Worm (Caenorhabditis elegans) whole organism, early embryonic: Measurements from ENCODE around the gene Y11D7A.19.
"Not testable (repeated sequence)": the region's sequence is repeated elsewhere in the genome, so short reads cannot be mapped to it uniquely, and the experiment has no call there.

ENCODE experiments used
- B0310.2 ChIP-seq: sonication (generic microtip); optimal IDR thresholded peaks from 2 replicates; lab custom pipeline; 2016; ENCODE audit warnings: mild to moderate bottlenecking, missing genetic modification characterization, missing compliant biosample characterization
- F13C5.2 ChIP-seq: sonication (generic microtip); optimal IDR thresholded peaks from 2 replicates; lab custom pipeline; 2017; ENCODE audit warnings: mild to moderate bottlenecking, missing genetic modification characterization, inconsistent platforms, missing compliant biosample characterization
- aly-1 ChIP-seq: sonication (generic microtip); optimal IDR thresholded peaks from 2 replicates; lab custom pipeline; 2016; ENCODE audit warnings: missing genetic modification characterization, missing compliant biosample characterization
- ama-1 ChIP-seq: fragments of 150-350 bp; optimal IDR thresholded peaks from 2 replicates; lab custom pipeline; 2014
- ceh-13 ChIP-seq: fragments of 200-800 bp; sonication (Bioruptor generic); optimal IDR thresholded peaks from 2 replicates; lab custom pipeline; 2018; ENCODE audit warnings: mild to moderate bottlenecking, missing genetic modification characterization, missing compliant biosample characterization
- ceh-36 ChIP-seq: sonication (generic microtip); optimal IDR thresholded peaks from 2 replicates; lab custom pipeline; 2016; ENCODE audit warnings: missing genetic modification characterization, inconsistent platforms, missing compliant biosample characterization
- ets-7 ChIP-seq: sonication (generic microtip); optimal IDR thresholded peaks from 2 replicates; lab custom pipeline; 2016; ENCODE audit warnings: missing genotype, missing genetic modification characterization, missing compliant biosample characterization
- flt-1 ChIP-seq: fragments of 200-800 bp; sonication (Bioruptor generic); IDR thresholded peaks from 2 replicates; pipeline ENCODE4 v1.3.6; 2022; ENCODE audit warnings: missing genetic modification characterization, missing compliant biosample characterization
- hmbx-1 ChIP-seq: sonication (generic microtip); optimal IDR thresholded peaks from 2 replicates; lab custom pipeline; 2016; ENCODE audit warnings: mild to moderate bottlenecking, missing genetic modification characterization, missing compliant biosample characterization
- hmg-4 ChIP-seq: fragments of 200-800 bp; sonication (Bioruptor generic); optimal IDR thresholded peaks from 2 replicates; lab custom pipeline; 2018; ENCODE audit warnings: mild to moderate bottlenecking, missing genetic modification characterization, missing compliant biosample characterization
- hnd-1 ChIP-seq: sonication (generic microtip); optimal IDR thresholded peaks from 2 replicates; lab custom pipeline; 2016; ENCODE audit warnings: missing genetic modification characterization, missing compliant biosample characterization
- pes-1 ChIP-seq: fragments of 200-800 bp; sonication (Bioruptor generic); IDR thresholded peaks from 2 replicates; pipeline ENCODE4 v1.3.6; 2022; ENCODE audit warnings: missing genetic modification reagents, missing genetic modification characterization, missing compliant biosample characterization
- scrt-1 ChIP-seq: fragments of 200-800 bp; sonication (Bioruptor generic); IDR thresholded peaks from 2 replicates; pipeline ENCODE4 v1.3.6; 2022; ENCODE audit warnings: missing genetic modification characterization, missing compliant biosample characterization
- sea-1 ChIP-seq: fragments of 200-800 bp; sonication (Bioruptor generic); conservative IDR thresholded peaks from 2 replicates; pipeline ENCODE4 v1.3.6; 2022; ENCODE audit warnings: missing genetic modification characterization, missing compliant biosample characterization
- tbx-11 ChIP-seq: fragments of 200-800 bp; sonication (Bioruptor generic); IDR thresholded peaks from 2 replicates; pipeline ENCODE4 v1.3.6; 2022; ENCODE audit warnings: missing genetic modification characterization, missing compliant biosample characterization
- tbx-37 ChIP-seq: fragments of 200-800 bp; sonication (Bioruptor generic); conservative IDR thresholded peaks from 2 replicates; pipeline ENCODE4 v1.3.6; 2022; ENCODE audit warnings: missing genetic modification reagents, missing genetic modification characterization, missing compliant biosample characterization
- tra-4 ChIP-seq: sonication (generic microtip); optimal IDR thresholded peaks from 2 replicates; lab custom pipeline; 2017; ENCODE audit warnings: missing genetic modification characterization, missing compliant biosample characterization

Gene Y11D7A.19

ce11 chrIV:9259687-9260086, 6.7 kb downstream of the Y11D7A.19 start, which contains the start of gene Y11D7A.10:
Y11D7A.10 (minus strand) TSS chrIV:9259768.
- no peak for TF ChIP-seq tbx-37 (GFP tag; lab: Robert Waterston, UW)
- no peak for TF ChIP-seq sea-1 (GFP tag; lab: Robert Waterston, UW)
- no peak for TF ChIP-seq hnd-1 (tag; lab: Kevin White, UChicago)
- TF ChIP-seq hmg-4 (GFP tag; lab: Kevin White, UChicago) = no peak
- TF ChIP-seq aly-1 (tag; lab: Kevin White, UChicago) = no peak
- no peak for TF ChIP-seq hmbx-1 (tag; lab: Kevin White, UChicago)
- TF ChIP-seq ceh-13 (GFP tag; lab: Kevin White, UChicago) = no peak

ce11 chrIV:9258547-9258946, 7.8 kb downstream of the Y11D7A.19 start:
- TF ChIP-seq hmg-4 (GFP tag; lab: Kevin White, UChicago) = no peak
- TF ChIP-seq ceh-36 (tag; lab: Kevin White, UChicago) = no peak
- TF ChIP-seq aly-1 (tag; lab: Kevin White, UChicago) = no peak
- no peak for TF ChIP-seq ets-7
- no peak for TF ChIP-seq ama-1
- no peak for TF ChIP-seq sea-1 (GFP tag; lab: Robert Waterston, UW)
- TF ChIP-seq F13C5.2 (tag; lab: Kevin White, UChicago) = no peak
- no peak for TF ChIP-seq tra-4 (tag; lab: Kevin White, UChicago)
- TF ChIP-seq tbx-37 (GFP tag; lab: Robert Waterston, UW) = no peak
- TF ChIP-seq hmbx-1 (tag; lab: Kevin White, UChicago) = no peak
- TF ChIP-seq flt-1 (GFP tag; lab: Robert Waterston, UW) = no peak
- TF ChIP-seq hnd-1 (tag; lab: Kevin White, UChicago) = no peak
- TF ChIP-seq ceh-13 (GFP tag; lab: Kevin White, UChicago) = no peak
- no peak for TF ChIP-seq pes-1 (GFP tag; lab: Robert Waterston, UW)
- no peak for TF ChIP-seq B0310.2 (tag; lab: Kevin White, UChicago)
- TF ChIP-seq scrt-1 = no peak
- no peak for TF ChIP-seq tbx-11

DNA sequence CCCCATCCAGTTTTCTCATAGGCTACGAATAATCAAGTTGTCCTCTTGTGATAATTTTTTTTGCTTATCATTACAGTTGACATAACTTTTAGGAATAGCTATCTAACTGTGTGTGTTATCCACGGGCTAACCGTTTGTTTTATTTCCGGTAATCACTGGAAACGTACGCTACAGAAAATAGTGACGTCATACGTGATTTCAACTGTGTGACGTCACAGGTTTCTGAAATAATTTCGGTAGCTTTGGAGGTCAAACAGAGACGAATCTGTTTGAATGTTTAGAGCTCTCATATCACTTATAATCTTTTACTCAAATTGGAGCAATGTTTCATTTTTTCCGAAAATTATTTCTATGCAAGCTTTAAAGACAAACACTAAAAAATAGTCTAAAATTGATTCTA, 9.5 kb downstream of the Y11D7A.19 start:
- TF ChIP-seq ama-1 (no peak), hnd-1 (tag; lab: Kevin White, UChicago) (no peak), tbx-37 (GFP tag; lab: Robert Waterston, UW) (no peak), ceh-13 (GFP tag; lab: Kevin White, UChicago) (no peak), hmbx-1 (tag; lab: Kevin White, UChicago) (no peak), B0310.2 (tag; lab: Kevin White, UChicago) (no peak), aly-1 (tag; lab: Kevin White, UChicago) (no peak), F13C5.2 (tag; lab: Kevin White, UChicago) (no peak), ets-7 (no peak)

- no peak for TF ChIP-seq ets-7
- no peak for TF ChIP-seq aly-1 (tag; lab: Kevin White, UChicago)
- TF ChIP-seq pes-1 (GFP tag; lab: Robert Waterston, UW) = no peak
- no peak for TF ChIP-seq F13C5.2 (tag; lab: Kevin White, UChicago)
- no peak for TF ChIP-seq hmg-4 (GFP tag; lab: Kevin White, UChicago)
- no peak for TF ChIP-seq ceh-36 (tag; lab: Kevin White, UChicago)
- no peak for TF ChIP-seq B0310.2 (tag; lab: Kevin White, UChicago)
- TF ChIP-seq sea-1 (GFP tag; lab: Robert Waterston, UW) = no peak
- no peak for TF ChIP-seq scrt-1
- TF ChIP-seq hnd-1 (tag; lab: Kevin White, UChicago) = no peak
- TF ChIP-seq tbx-37 (GFP tag; lab: Robert Waterston, UW) = no peak
- TF ChIP-seq ama-1 = no peak
- no peak for TF ChIP-seq hmbx-1 (tag; lab: Kevin White, UChicago)
- TF ChIP-seq tbx-11 = no peak
- TF ChIP-seq flt-1 (GFP tag; lab: Robert Waterston, UW) = no peak
- no peak for TF ChIP-seq ceh-13 (GFP tag; lab: Kevin White, UChicago)
- TF ChIP-seq tra-4 (tag; lab: Kevin White, UChicago) = no peak
Observed at ce11 chrIV:9256017-9256416, 10.3 kb downstream of the Y11D7A.19 start, which contains the start of gene Y11D7A.9. Y11D7A.9 (minus strand) TSS chrIV:9256117.

DNA sequence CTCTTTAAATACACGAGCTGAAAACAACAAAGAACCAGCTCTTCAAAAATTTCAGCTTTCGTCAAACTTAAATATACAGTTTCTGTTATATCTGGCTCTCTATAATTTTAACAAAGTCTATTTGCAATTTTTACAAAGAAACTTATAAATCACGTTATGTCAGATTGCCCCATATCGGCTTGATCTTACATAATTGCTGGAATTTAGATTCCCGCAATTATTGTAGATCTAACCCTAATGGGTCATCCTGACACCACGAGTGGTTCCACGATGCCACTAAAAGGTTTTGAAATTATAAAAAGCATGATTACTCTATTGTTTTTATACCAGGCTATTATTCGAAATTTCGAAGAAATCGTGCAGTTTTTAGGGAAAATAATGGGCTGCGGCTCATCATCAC, 15.3 kb downstream of the Y11D7A.19 start, which contains the start of gene Y11D7A.8:
Y11D7A.8 (plus strand) TSS at position 301 of the 400 bp plus-strand sequence.
- TF ChIP-seq ama-1 (no peak), ceh-13 (GFP tag; lab: Kevin White, UChicago) (no peak), sea-1 (GFP tag; lab: Robert Waterston, UW) (no peak), ceh-36 (tag; lab: Kevin White, UChicago) (no peak), tbx-37 (GFP tag; lab: Robert Waterston, UW) (no peak), hnd-1 (tag; lab: Kevin White, UChicago) (no peak), tra-4 (tag; lab: Kevin White, UChicago) (no peak), pes-1 (GFP tag; lab: Robert Waterston, UW) (no peak), hmg-4 (GFP tag; lab: Kevin White, UChicago) (no peak), hmbx-1 (tag; lab: Kevin White, UChicago) (no peak), flt-1 (GFP tag; lab: Robert Waterston, UW) (no peak)

DNA sequence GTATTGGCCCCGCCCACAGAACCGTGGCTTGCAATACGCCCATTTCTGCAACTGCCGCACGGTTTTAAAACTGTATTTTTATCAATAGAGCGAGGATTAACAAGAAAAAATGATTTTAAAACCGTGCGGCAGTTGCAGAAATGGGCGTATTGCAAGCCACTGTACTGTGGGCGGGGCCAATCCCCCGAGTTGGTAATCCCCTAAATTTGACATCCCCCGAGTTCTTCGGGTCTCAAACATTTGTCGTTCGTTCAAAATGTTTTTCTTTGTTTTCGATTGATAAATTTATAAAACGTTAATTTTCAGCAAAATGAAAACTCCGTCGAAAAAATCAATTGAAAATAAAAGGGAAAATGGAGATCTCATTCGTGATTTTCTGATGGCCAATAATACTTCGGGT, 17.1 kb downstream of the Y11D7A.19 start, which contains the start of gene Y11D7A.7:
Y11D7A.7 (plus strand) TSS at position 301 of the 400 bp plus-strand sequence.
- not testable (repeated sequence) for TF ChIP-seq tbx-11; pes-1 (GFP tag; lab: Robert Waterston, UW); hmg-4 (GFP tag; lab: Kevin White, UChicago)

ce11 chrIV:9245423-9245822, 20.9 kb downstream of the Y11D7A.19 start, which contains the start of gene Y11D7A.5:
Y11D7A.5 (minus strand) TSS chrIV:9245523.
- TF ChIP-seq flt-1 (GFP tag; lab: Robert Waterston, UW) = no peak
- no peak for TF ChIP-seq pes-1 (GFP tag; lab: Robert Waterston, UW)
- TF ChIP-seq ets-7 = no peak
- no peak for TF ChIP-seq tbx-11
- TF ChIP-seq ceh-13 (GFP tag; lab: Kevin White, UChicago) = no peak
- TF ChIP-seq ama-1 = no peak
- TF ChIP-seq F13C5.2 (tag; lab: Kevin White, UChicago) = no peak
- no peak for TF ChIP-seq scrt-1
- no peak for TF ChIP-seq hmg-4 (GFP tag; lab: Kevin White, UChicago)
- no peak for TF ChIP-seq tbx-37 (GFP tag; lab: Robert Waterston, UW)
- TF ChIP-seq sea-1 (GFP tag; lab: Robert Waterston, UW) = no peak
- no peak for TF ChIP-seq hmbx-1 (tag; lab: Kevin White, UChicago)
- no peak for TF ChIP-seq aly-1 (tag; lab: Kevin White, UChicago)
- TF ChIP-seq B0310.2 (tag; lab: Kevin White, UChicago) = no peak
- TF ChIP-seq ceh-36 (tag; lab: Kevin White, UChicago) = no peak
- no peak for TF ChIP-seq hnd-1 (tag; lab: Kevin White, UChicago)
- no peak for TF ChIP-seq tra-4 (tag; lab: Kevin White, UChicago)
